Fruit fly (Drosophila melanogaster) whole organism, pupa: ENCODE measurements around the gene CG12507.

Experiments used
- CG10348 ChIP-seq: fragments of 200-800 bp; sonication (Bioruptor generic); IDR thresholded peaks from 2 replicates; pipeline ENCODE4 v1.3.6; 2022; ENCODE audit warnings: missing biosample characterization, missing genetic modification characterization
- CG13204 ChIP-seq: fragments of 200-800 bp; sonication (Bioruptor generic); optimal IDR thresholded peaks from 2 replicates; lab custom pipeline; 2018; ENCODE audit warnings: missing biosample characterization, mild to moderate bottlenecking, missing genetic modification characterization, moderate library complexity
- CG15710 ChIP-seq: fragments of 200-800 bp; sonication (Bioruptor generic); optimal IDR thresholded peaks from 2 replicates; lab custom pipeline; 2018; ENCODE audit warnings: missing biosample characterization, mild to moderate bottlenecking, missing genetic modification characterization, moderate library complexity
- CG17806 ChIP-seq: fragments of 200-800 bp; sonication (Bioruptor generic); optimal IDR thresholded peaks from 2 replicates; lab custom pipeline; 2018; ENCODE audit warnings: missing biosample characterization, mild to moderate bottlenecking, missing genetic modification characterization, moderate library complexity
- CG34367 ChIP-seq: fragments of 200-800 bp; sonication (Bioruptor generic); optimal IDR thresholded peaks from 2 replicates; lab custom pipeline; 2018; ENCODE audit warnings: missing biosample characterization, mild to moderate bottlenecking, missing genetic modification characterization
- CG8159 ChIP-seq: fragments of 200-800 bp; sonication (Bioruptor generic); optimal IDR thresholded peaks from 3 replicates; lab custom pipeline; 2018; ENCODE audit warnings: missing biosample characterization, mild to moderate bottlenecking, missing genetic modification characterization, moderate library complexity
- CG9948 ChIP-seq: fragments of 200-800 bp; sonication (Bioruptor generic); optimal IDR thresholded peaks from 2 replicates; lab custom pipeline; 2018; ENCODE audit warnings: missing biosample characterization, mild to moderate bottlenecking, missing genetic modification characterization, moderate library complexity
- D1 ChIP-seq: fragments of 200-800 bp; sonication (Bioruptor generic); optimal IDR thresholded peaks from 2 replicates; lab custom pipeline; 2018; ENCODE audit warnings: missing biosample characterization, mild to moderate bottlenecking, missing genetic modification characterization, moderate library complexity
- EcR ChIP-seq: fragments of 200-800 bp; sonication (Bioruptor generic); optimal IDR thresholded peaks from 3 replicates; lab custom pipeline; 2019; ENCODE audit warnings: missing biosample characterization, missing genetic modification characterization, mild to moderate bottlenecking, moderate library complexity, missing genetic modification reagents
- Pif1B ChIP-seq: fragments of 200-800 bp; sonication (Bioruptor generic); optimal IDR thresholded peaks from 3 replicates; lab custom pipeline; 2016; ENCODE audit warnings: missing biosample characterization, missing genetic modification characterization
- fd96Ca ChIP-seq: fragments of 200-800 bp; sonication (Bioruptor generic); IDR thresholded peaks from 3 replicates; pipeline ENCODE4 v1.3.6; 2022; ENCODE audit warnings: missing biosample characterization, missing genetic modification characterization
- gl ChIP-seq: fragments of 200-800 bp; sonication (Bioruptor generic); optimal IDR thresholded peaks from 2 replicates; lab custom pipeline; 2018; ENCODE audit warnings: missing biosample characterization, mild to moderate bottlenecking, missing genetic modification characterization

- peak; percentile 22 for TF ChIP-seq D1
- TF ChIP-seq CG13204 (GFP tag; lab: Kevin White, UChicago): peak; percentile 88
- peak; percentile 83 for TF ChIP-seq Pif1B (GFP tag; lab: Kevin White, UChicago)
- TF ChIP-seq CG34367 (tag; lab: Kevin White, UChicago): peak; percentile 88
- TF ChIP-seq CG8159 (tag; lab: Kevin White, UChicago): peak; percentile 87
- TF ChIP-seq fd96Ca (GFP tag; lab: Robert Waterston, UW): peak; percentile 92
- TF ChIP-seq CG17806: peak; percentile 83
- peak; percentile 83 for TF ChIP-seq CG9948 (tag; lab: Kevin White, UChicago)
- no peak for TF ChIP-seq CG10348 (GFP tag; lab: Robert Waterston, UW)
- TF ChIP-seq gl (tag; lab: Kevin White, UChicago): peak; percentile 81
- TF ChIP-seq CG15710: peak; percentile 90
- TF ChIP-seq EcR (GFP tag; lab: Kevin White, UChicago): peak; percentile 51
Observed at dm6 chrX:16278783-16279182, 12.4 kb upstream of the CG12507 start.
